Fruit fly (Drosophila melanogaster) whole organism, embryonic: ENCODE measurements around the gene SdhC.

Experiments used
- ATbp ChIP-seq: fragments of 200-800 bp; sonication (Bioruptor generic); optimal IDR thresholded peaks from 2 replicates; lab custom pipeline; 2017; ENCODE audit warnings: missing biosample characterization, mild to moderate bottlenecking, missing genetic modification characterization, missing genetic modification reagents
- B-H1 ChIP-seq: fragments of 200-800 bp; sonication (Bioruptor generic); IDR thresholded peaks from 3 replicates; pipeline ENCODE4 v1.3.6; 2022; ENCODE audit warnings: missing biosample characterization, missing genetic modification characterization
- B-H2 ChIP-seq: fragments of 200-800 bp; sonication (Bioruptor generic); optimal IDR thresholded peaks from 2 replicates; lab custom pipeline; 2018; ENCODE audit warnings: missing biosample characterization, mild to moderate bottlenecking, missing genetic modification characterization
- CG10321 ChIP-seq: fragments of 200-800 bp; sonication (Bioruptor generic); IDR thresholded peaks from 2 replicates; pipeline ENCODE4 v1.3.6; 2022; ENCODE audit warnings: missing biosample characterization, missing genetic modification characterization
- CG12155 ChIP-seq: fragments of 200-800 bp; sonication (Bioruptor generic); optimal IDR thresholded peaks from 3 replicates; lab custom pipeline; 2016; ENCODE audit warnings: missing biosample characterization, missing genetic modification characterization
- CG12942 ChIP-seq: fragments of 200-800 bp; sonication (Bioruptor generic); optimal IDR thresholded peaks from 3 replicates; lab custom pipeline; 2016; ENCODE audit warnings: missing biosample characterization, missing genetic modification characterization
- CG13287 ChIP-seq: fragments of 200-800 bp; sonication (Bioruptor generic); IDR thresholded peaks from 2 replicates; pipeline ENCODE4 v1.3.6; 2022; ENCODE audit warnings: missing biosample characterization, missing genetic modification characterization; ENCODE audit not compliant: partially characterized antibody
- CG15514 ChIP-seq: fragments of 200-800 bp; sonication (Bioruptor generic); optimal IDR thresholded peaks from 3 replicates; lab custom pipeline; 2017; ENCODE audit warnings: missing biosample characterization, missing genetic modification characterization, mild to moderate bottlenecking, moderate library complexity, missing genetic modification reagents
- CG1647 ChIP-seq: fragments of 200-800 bp; sonication (Bioruptor generic); optimal IDR thresholded peaks from 3 replicates; lab custom pipeline; 2016; ENCODE audit warnings: missing biosample characterization, missing genetic modification characterization
- CG17612 ChIP-seq: fragments of 200-800 bp; sonication (Bioruptor generic); IDR thresholded peaks from 2 replicates; pipeline ENCODE4 v1.3.6; 2022; ENCODE audit warnings: missing biosample characterization, missing genetic modification characterization
- CG1832 ChIP-seq: fragments of 200-800 bp; sonication (Bioruptor generic); optimal IDR thresholded peaks from 2 replicates; lab custom pipeline; 2017; ENCODE audit warnings: missing biosample characterization, mild to moderate bottlenecking, missing genetic modification characterization, inconsistent platforms
- CG18619 ChIP-seq: fragments of 200-800 bp; sonication (Bioruptor generic); optimal IDR thresholded peaks from 3 replicates; lab custom pipeline; 2017; ENCODE audit warnings: missing biosample characterization, mild to moderate bottlenecking, missing genetic modification characterization
- CG2202 ChIP-seq: fragments of 200-800 bp; sonication (Bioruptor generic); optimal IDR thresholded peaks from 2 replicates; lab custom pipeline; 2018; ENCODE audit warnings: missing biosample characterization, mild to moderate bottlenecking, missing genetic modification characterization
- CG31388 ChIP-seq: fragments of 200-800 bp; sonication (Bioruptor generic); optimal IDR thresholded peaks from 2 replicates; lab custom pipeline; 2016; ENCODE audit warnings: missing biosample characterization, missing genetic modification characterization
- CG32532 ChIP-seq: fragments of 200-800 bp; sonication (Bioruptor generic); IDR thresholded peaks from 2 replicates; pipeline ENCODE4 v1.3.6; 2022; ENCODE audit warnings: missing biosample characterization, missing genetic modification characterization
- CG34224 ChIP-seq: fragments of 200-800 bp; sonication (Bioruptor generic); IDR thresholded peaks from 3 replicates; pipeline ENCODE4 v1.3.6; 2022; ENCODE audit warnings: missing biosample characterization, missing genetic modification characterization; ENCODE audit not compliant: partially characterized antibody
- CG42726 ChIP-seq: fragments of 200-800 bp; sonication (Bioruptor generic); IDR thresholded peaks from 2 replicates; pipeline ENCODE4 v1.3.6; 2022; ENCODE audit warnings: missing biosample characterization, missing genetic modification characterization; ENCODE audit not compliant: partially characterized antibody
- CG5245 ChIP-seq: fragments of 200-800 bp; sonication (Bioruptor generic); optimal IDR thresholded peaks from 3 replicates; lab custom pipeline; 2016; ENCODE audit warnings: missing biosample characterization, missing genetic modification characterization
- CG7928 ChIP-seq: fragments of 200-800 bp; sonication (Bioruptor generic); optimal IDR thresholded peaks from 2 replicates; lab custom pipeline; 2017; ENCODE audit warnings: missing biosample characterization, mild to moderate bottlenecking, missing genetic modification characterization
- CG8359 ChIP-seq: fragments of 200-800 bp; sonication (Bioruptor generic); optimal IDR thresholded peaks from 2 replicates; lab custom pipeline; 2017; ENCODE audit warnings: missing biosample characterization, mild to moderate bottlenecking, missing genetic modification characterization, borderline replicate concordance
- CG8765 ChIP-seq: fragments of 200-800 bp; sonication (Bioruptor generic); IDR thresholded peaks from 2 replicates; pipeline ENCODE4 v1.3.6; 2022; ENCODE audit warnings: missing biosample characterization, missing genetic modification characterization
- CG9932 ChIP-seq: fragments of 200-800 bp; sonication (Bioruptor generic); IDR thresholded peaks from 2 replicates; pipeline ENCODE4 v1.3.6; 2022; ENCODE audit warnings: missing biosample characterization, missing genetic modification characterization
- Deaf1 ChIP-seq: fragments of 200-800 bp; optimal IDR thresholded peaks from 3 replicates; lab custom pipeline; 2019; ENCODE audit warnings: missing biosample characterization, mild to moderate bottlenecking, missing genetic modification characterization, moderate library complexity
- H15 ChIP-seq: fragments of 200-800 bp; sonication (Bioruptor generic); IDR thresholded peaks from 3 replicates; pipeline ENCODE4 v1.3.6; 2022; ENCODE audit warnings: missing biosample characterization, missing genetic modification characterization
- HHEX ChIP-seq: fragments of 200-800 bp; sonication (Bioruptor generic); optimal IDR thresholded peaks from 3 replicates; lab custom pipeline; 2017; ENCODE audit warnings: missing biosample characterization, mild to moderate bottlenecking, missing genetic modification characterization, missing genetic modification reagents
- HLH3B ChIP-seq: fragments of 200-800 bp; sonication (Bioruptor generic); IDR thresholded peaks from 2 replicates; pipeline ENCODE4 v1.3.6; 2022; ENCODE audit warnings: missing biosample characterization, missing genetic modification characterization
- HLHmδ ChIP-seq: fragments of 200-800 bp; sonication (Bioruptor generic); optimal IDR thresholded peaks from 2 replicates; lab custom pipeline; 2018; ENCODE audit warnings: missing biosample characterization, mild to moderate bottlenecking, missing genetic modification characterization, moderate library complexity
- HmgD ChIP-seq: fragments of 200-800 bp; sonication (Bioruptor generic); optimal IDR thresholded peaks from 3 replicates; lab custom pipeline; 2016; ENCODE audit warnings: missing biosample characterization, missing genetic modification characterization
- Lpt ChIP-seq: fragments of >200 bp; optimal IDR thresholded peaks from 2 replicates; lab custom pipeline; 2018; ENCODE audit warnings: missing biosample characterization, missing genetic modification characterization
- Med ChIP-seq: fragments of 200-800 bp; sonication (Bioruptor generic); peaks from one replicate; lab custom pipeline; 2016; ENCODE audit warnings: missing biosample characterization, missing genetic modification characterization, mild to moderate bottlenecking, inconsistent platforms, moderate library complexity
- Mes4 ChIP-seq: fragments of 200-800 bp; sonication (Bioruptor generic); optimal IDR thresholded peaks from 2 replicates; lab custom pipeline; 2016; ENCODE audit warnings: missing biosample characterization, missing genetic modification characterization
- Pdp1 ChIP-seq, 2 experiments: fragments of 200-800 bp; sonication (Bioruptor generic); optimal IDR thresholded peaks; 3 replicates each; lab custom pipeline; 2016; ENCODE audit warnings: missing biosample characterization in 2 of 2, missing genetic modification characterization in 2 of 2, mild to moderate bottlenecking in 1 of 2, moderate library complexity in 1 of 2
- Ravus ChIP-seq: fragments of 200-800 bp; sonication (Bioruptor generic); IDR thresholded peaks from 2 replicates; pipeline ENCODE4 v1.3.6; 2022; ENCODE audit warnings: missing biosample characterization, missing genetic modification characterization
- ase ChIP-seq: fragments of 200-800 bp; sonication (Bioruptor generic); IDR thresholded peaks from 3 replicates; pipeline ENCODE4 v1.3.6; 2022; ENCODE audit warnings: missing biosample characterization, missing genetic modification characterization
- bcd ChIP-seq: fragments of 200-800 bp; sonication (Bioruptor generic); optimal IDR thresholded peaks from 2 replicates; lab custom pipeline; 2017; ENCODE audit warnings: missing biosample characterization, mild to moderate bottlenecking, missing genetic modification characterization
- da ChIP-seq: fragments of 200-800 bp; sonication (Bioruptor generic); optimal IDR thresholded peaks from 2 replicates; lab custom pipeline; 2016; ENCODE audit warnings: missing biosample characterization, missing genetic modification characterization
- grau ChIP-seq: fragments of 200-800 bp; optimal IDR thresholded peaks from 3 replicates; lab custom pipeline; 2019; ENCODE audit warnings: missing biosample characterization, mild to moderate bottlenecking, missing genetic modification characterization, moderate library complexity
- gsb ChIP-seq: fragments of 200-800 bp; sonication (Bioruptor generic); IDR thresholded peaks from 2 replicates; pipeline ENCODE4 v1.3.6; 2022; ENCODE audit warnings: missing biosample characterization, missing genetic modification characterization
- inv ChIP-seq: fragments of 200-800 bp; sonication (Bioruptor generic); IDR thresholded peaks from 2 replicates; pipeline ENCODE4 v1.3.6; 2022; ENCODE audit warnings: missing biosample characterization, missing genetic modification characterization; ENCODE audit not compliant: partially characterized antibody
- kay ChIP-seq: fragments of 200-800 bp; sonication (Bioruptor generic); optimal IDR thresholded peaks from 2 replicates; lab custom pipeline; 2016; ENCODE audit warnings: missing biosample characterization, missing genetic modification characterization
- knrl ChIP-seq: fragments of 200-800 bp; sonication (Bioruptor generic); IDR thresholded peaks from 3 replicates; pipeline ENCODE4 v1.3.6; 2022; ENCODE audit warnings: missing biosample characterization, missing genetic modification characterization; ENCODE audit not compliant: partially characterized antibody
- mirr ChIP-seq: fragments of 200-800 bp; sonication (Bioruptor generic); optimal IDR thresholded peaks from 3 replicates; lab custom pipeline; 2018; ENCODE audit warnings: missing biosample characterization, mild to moderate bottlenecking, missing genetic modification characterization
- nerfin-2 ChIP-seq: fragments of 200-800 bp; sonication (Bioruptor generic); IDR thresholded peaks from 2 replicates; pipeline ENCODE4 v1.3.6; 2022; ENCODE audit warnings: missing biosample characterization, missing genetic modification characterization; ENCODE audit not compliant: partially characterized antibody
- pb ChIP-seq: fragments of 200-800 bp; sonication (Bioruptor generic); optimal IDR thresholded peaks from 3 replicates; lab custom pipeline; 2016; ENCODE audit warnings: missing biosample characterization, missing genetic modification characterization
- peb ChIP-seq: fragments of 200-800 bp; sonication (Bioruptor generic); IDR thresholded peaks from 2 replicates; pipeline ENCODE4 v1.3.6; 2022; ENCODE audit warnings: missing biosample characterization, missing genetic modification characterization
- pho ChIP-seq: fragments of 200-800 bp; sonication (Bioruptor generic); optimal IDR thresholded peaks from 2 replicates; lab custom pipeline; 2016; ENCODE audit warnings: missing biosample characterization, missing genetic modification characterization
- scrt ChIP-seq: fragments of 200-800 bp; sonication (Bioruptor generic); optimal IDR thresholded peaks from 2 replicates; lab custom pipeline; 2018; ENCODE audit warnings: missing biosample characterization, mild to moderate bottlenecking, missing genetic modification characterization, moderate library complexity
- trem ChIP-seq: fragments of 200-800 bp; optimal IDR thresholded peaks from 3 replicates; lab custom pipeline; 2019; ENCODE audit warnings: missing biosample characterization, mild to moderate bottlenecking, missing genetic modification characterization, moderate library complexity
- vvl ChIP-seq: fragments of 200-800 bp; sonication (Bioruptor generic); IDR thresholded peaks from 2 replicates; pipeline ENCODE4 v1.3.6; 2022; ENCODE audit warnings: missing biosample characterization, missing genetic modification characterization
- yki ChIP-seq: fragments of >200 bp; optimal IDR thresholded peaks from 3 replicates; lab custom pipeline; 2018
- zfh1 ChIP-seq: fragments of 200-800 bp; sonication (Bioruptor generic); IDR thresholded peaks from 3 replicates; pipeline ENCODE4 v1.3.6; 2022; ENCODE audit warnings: missing biosample characterization, missing genetic modification characterization

SdhC gene

DNA sequence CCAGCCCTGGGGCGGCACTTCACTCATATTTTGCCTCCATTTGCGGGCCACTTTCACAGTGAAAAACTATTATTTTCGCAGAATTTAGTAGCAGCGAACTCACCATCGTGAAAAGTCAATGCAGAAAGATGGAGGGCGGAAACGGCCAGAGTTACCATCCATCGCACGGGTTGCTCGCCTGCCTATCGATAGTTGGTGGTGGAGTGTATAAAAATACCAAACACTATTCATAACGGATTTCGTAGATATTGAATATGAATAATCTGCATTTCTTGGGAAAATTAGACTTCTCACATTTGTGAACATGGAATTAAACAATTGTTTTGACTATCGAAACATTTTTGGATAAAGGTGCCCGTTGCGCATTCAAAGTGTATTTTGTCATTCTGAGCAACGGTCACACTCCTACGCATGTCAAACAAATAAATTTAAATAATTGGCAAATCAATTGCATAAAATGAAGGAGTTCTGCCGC, 6.5 kb upstream of the SdhC start, which contains the start of the genes RpS25 and CG4820 (continued):
- TF ChIP-seq Ravus (GFP tag; lab: Robert Waterston, UW) = peak; percentile 15
- TF ChIP-seq grau = peak; percentile 86
- no peak for TF ChIP-seq Lpt (GFP tag; lab: Kevin White, UChicago)
- TF ChIP-seq H15 (GFP tag; lab: Robert Waterston, UW) = peak; percentile 81; the same call in 2 of the 3 replicates
- TF ChIP-seq Mes4 (GFP tag; lab: Kevin White, UChicago) = peak; percentile 97
- peak; percentile 86 to 91 for TF ChIP-seq Pdp1 (GFP tag; optimal IDR thresholded peaks at IDR 0.05; lab: Kevin White, UChicago)
- TF ChIP-seq pho (GFP tag; lab: Kevin White, UChicago) = peak; percentile 94
- TF ChIP-seq HLH3B = peak; percentile 82
- peak; percentile 66 for TF ChIP-seq gsb (GFP tag; lab: Robert Waterston, UW)
- peak; percentile 89 for TF ChIP-seq CG32532 (GFP tag; lab: Robert Waterston, UW)
- TF ChIP-seq CG5245 = peak; percentile 85
- TF ChIP-seq yki (lab: Kevin White, UChicago) = no peak
- TF ChIP-seq CG12942 (GFP tag; lab: Kevin White, UChicago) = peak; percentile 74
- peak; percentile 78 for TF ChIP-seq CG7928 (GFP tag; lab: Kevin White, UChicago)
- TF ChIP-seq CG34224 (GFP tag; lab: Robert Waterston, UW) = peak; percentile 88
- TF ChIP-seq Deaf1 = peak; percentile 58
- TF ChIP-seq CG8765 (GFP tag; lab: Robert Waterston, UW) = no peak
- peak; percentile 93 for TF ChIP-seq CG15514 (GFP tag; lab: Kevin White, UChicago)
- peak; percentile 93 for TF ChIP-seq pb (GFP tag; lab: Kevin White, UChicago)
- peak; percentile 91 for TF ChIP-seq knrl (GFP tag; lab: Robert Waterston, UW)
- peak; percentile 24 for TF ChIP-seq kay
- peak; percentile 84 for TF ChIP-seq CG8359 (GFP tag; lab: Kevin White, UChicago)
- TF ChIP-seq HHEX (GFP tag; lab: Kevin White, UChicago) = peak; percentile 95
- peak; percentile 68 for TF ChIP-seq CG12155 (GFP tag; lab: Kevin White, UChicago)
- TF ChIP-seq CG17612 (GFP tag; lab: Robert Waterston, UW) = peak; percentile 74
- TF ChIP-seq peb (GFP tag; lab: Robert Waterston, UW) = peak; percentile 54; the same call in 1 of the 2 replicates
- TF ChIP-seq ase = peak; percentile 77
- TF ChIP-seq inv (GFP tag; lab: Robert Waterston, UW) = peak; percentile 78
- TF ChIP-seq CG10321 = peak; percentile 54
- TF ChIP-seq mirr (GFP tag; lab: Kevin White, UChicago) = peak; percentile 98
- peak; percentile 72 for TF ChIP-seq nerfin-2 (GFP tag; lab: Robert Waterston, UW)
- TF ChIP-seq scrt (GFP tag; lab: Kevin White, UChicago) = peak; percentile 87
- TF ChIP-seq ATbp = peak; percentile 87
- peak; percentile 85 for TF ChIP-seq CG2202
- TF ChIP-seq CG31388 (GFP tag; lab: Kevin White, UChicago) = peak; percentile 62
- peak; percentile 91 for TF ChIP-seq vvl
- TF ChIP-seq Med (GFP tag; lab: Kevin White, UChicago) = peak; percentile 99
- TF ChIP-seq B-H1 (GFP tag; lab: Robert Waterston, UW) = peak; percentile 69; the same call in 2 of the 3 replicates
- peak; percentile 82 for TF ChIP-seq CG1647 (GFP tag; lab: Kevin White, UChicago)
- TF ChIP-seq HLHmδ = peak; percentile 99
- TF ChIP-seq bcd = peak; percentile 96
- TF ChIP-seq CG1832 (GFP tag; lab: Kevin White, UChicago) = no peak
- peak; percentile 74 for TF ChIP-seq CG9932 (GFP tag; lab: Robert Waterston, UW)
- peak; percentile 69 for TF ChIP-seq CG42726 (GFP tag; lab: Robert Waterston, UW)
- TF ChIP-seq B-H2 (GFP tag; lab: Kevin White, UChicago) = peak; percentile 94
- TF ChIP-seq CG13287 (GFP tag; lab: Robert Waterston, UW) = peak; percentile 91
- peak; percentile 87 for TF ChIP-seq zfh1
- peak; percentile 86 for TF ChIP-seq da
- peak; percentile 95 for TF ChIP-seq CG18619 (GFP tag; lab: Kevin White, UChicago)
- TF ChIP-seq trem (tag; lab: Kevin White, UChicago) = peak; percentile 95
- peak; percentile 90 for TF ChIP-seq HmgD (GFP tag; lab: Kevin White, UChicago)
